Fruit fly (Drosophila melanogaster): ENCODE results near the gene CG7142.

CG7142 gene

DNA sequence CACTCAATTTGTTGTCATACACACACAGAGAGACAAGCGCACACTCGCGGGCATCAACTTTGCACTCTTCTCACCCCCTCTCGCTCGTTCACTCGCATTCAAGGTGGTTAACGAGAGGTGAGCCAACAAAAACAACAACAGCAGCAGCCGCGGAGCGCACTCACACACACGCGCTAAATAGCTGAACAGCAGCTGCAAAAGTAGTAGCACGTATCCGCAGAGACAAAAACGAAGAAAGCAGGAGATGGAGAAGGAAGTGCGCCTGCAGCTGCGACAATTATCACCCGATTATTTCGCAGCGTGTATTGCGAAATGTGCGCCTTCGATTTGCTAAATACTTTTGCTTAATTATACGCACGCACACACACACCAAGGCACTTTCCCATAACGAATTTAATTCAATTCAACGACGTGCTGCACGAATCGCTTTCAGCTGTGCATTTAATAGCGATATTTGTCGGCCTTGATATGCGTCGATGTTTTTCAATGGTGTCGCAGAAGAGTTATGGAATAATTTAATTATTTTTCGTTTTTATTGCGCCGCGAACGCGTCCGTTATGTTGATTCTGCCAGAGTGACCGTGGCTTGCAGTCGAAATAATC, 19.1 kb upstream of the CG7142 start (continued):
- TF ChIP-seq jing (GFP tag; optimal IDR thresholded peaks at IDR 0.05) (no peak), so (GFP tag; IDR thresholded peaks at IDR 0.05) (0 out of 3 replicates have a peak, but pooled peaks have one; percentile 37), Ptx1 (GFP tag; IDR thresholded peaks at IDR 0.05) (0 out of 2 replicates have a peak, but pooled peaks have one; percentile 23), bab2 (GFP tag; optimal IDR thresholded peaks at IDR 0.05) (no peak), CG17568 (GFP tag; optimal IDR thresholded peaks at IDR 0.05) (no peak), zf30C (GFP tag; optimal IDR thresholded peaks at IDR 0.05) (no peak), luna (GFP tag; optimal IDR thresholded peaks at IDR 0.05) (no peak), CG8765 (GFP tag; IDR thresholded peaks at IDR 0.05) (no peak), dpn (GFP tag; optimal IDR thresholded peaks at IDR 0.05) (no peak), Mad (GFP tag; optimal IDR thresholded peaks at IDR 0.05) (no peak), btn (GFP tag; optimal IDR thresholded peaks at IDR 0.05) (no peak), ase (GFP tag; IDR thresholded peaks at IDR 0.05) (no peak), Side (GFP tag; optimal IDR thresholded peaks at IDR 0.05) (peak; percentile 35), B-H2 (GFP tag; optimal IDR thresholded peaks at IDR 0.05) (peak; percentile 53), CG5953 (GFP tag; IDR thresholded peaks at IDR 0.05) (no peak), Adf1 (GFP tag; IDR thresholded peaks at IDR 0.05) (peak; percentile 38; the same call in 1 of the 2 replicates), CG14710 (tag; optimal IDR thresholded peaks at IDR 0.05) (no peak), stwl (tag; optimal IDR thresholded peaks at IDR 0.05) (no peak), gro (GFP tag; optimal IDR thresholded peaks at IDR 0.05) (no peak), disco-r (GFP tag; optimal IDR thresholded peaks at IDR 0.05) (no peak), CG32772 (GFP tag; IDR thresholded peaks at IDR 0.05) (no peak), grau (tag; optimal IDR thresholded peaks at IDR 0.05) (no peak), cato (GFP tag; optimal IDR thresholded peaks at IDR 0.05; ENCODE audit: borderline replicate concordance) (no peak), gsb-n (tag; optimal IDR thresholded peaks at IDR 0.05) (no peak), CG15601 (tag; optimal IDR thresholded peaks at IDR 0.05) (no peak), Myb (GFP tag; optimal IDR thresholded peaks at IDR 0.05) (no peak), CHES-1-like (GFP tag; optimal IDR thresholded peaks at IDR 0.05) (peak; percentile 51), Lpt (GFP tag; optimal IDR thresholded peaks at IDR 0.05) (no peak), Hmx (GFP tag; optimal IDR thresholded peaks at IDR 0.05) (no peak), CG13624 (GFP tag; optimal IDR thresholded peaks at IDR 0.05) (no peak), Xbp1 (GFP tag; optimal IDR thresholded peaks at IDR 0.05) (no peak), E2f1 (GFP tag; IDR thresholded peaks at IDR 0.05) (no peak), CG31224 (GFP tag; IDR thresholded peaks at IDR 0.05) (no peak), CG12769 (tag; optimal IDR thresholded peaks at IDR 0.05) (peak; percentile 16), CG6683 (GFP tag; optimal IDR thresholded peaks at IDR 0.05) (no peak), Hr78 (GFP tag; optimal IDR thresholded peaks at IDR 0.05) (peak in 1 of 2 experiments; percentile 43), gsb (GFP tag; IDR thresholded peaks at IDR 0.05) (no peak), prd (optimal IDR thresholded peaks at IDR 0.05) (no peak), prd (GFP tag; IDR thresholded peaks at IDR 0.05) (peak; percentile 58), CG4707 (GFP tag; optimal IDR thresholded peaks at IDR 0.05) (no peak), dmrt11E (tag; optimal IDR thresholded peaks at IDR 0.05) (no peak), CG1647 (GFP tag; optimal IDR thresholded peaks at IDR 0.05) (peak; percentile 39), NC2β (GFP tag; optimal IDR thresholded peaks at IDR 0.05) (no peak), chm (GFP tag; IDR thresholded peaks at IDR 0.05) (peak; percentile 24; the same call in 1 of the 2 replicates), emc (GFP tag; optimal IDR thresholded peaks at IDR 0.05) (no peak), al (GFP tag; IDR thresholded peaks at IDR 0.05) (no peak), onecut (GFP tag; IDR thresholded peaks at IDR 0.05) (no peak), sima (GFP tag; optimal IDR thresholded peaks at IDR 0.05) (no peak), ATbp (GFP tag; optimal IDR thresholded peaks at IDR 0.05) (peak; percentile 14), ttk (GFP tag; IDR thresholded peaks at IDR 0.05) (peak; percentile 39; the same call in 1 of the 2 replicates), CG2129 (GFP tag; IDR thresholded peaks at IDR 0.05; ENCODE audit: partially characterized antibody) (no peak)
